Fruit fly (Drosophila melanogaster) whole organism, prepupa: Measurements from ENCODE around the gene ZnT35C.
A peak's percentile ranks its signal among the peaks of the same experiment; 100 is the strongest.

Source experiments
- CG10631 ChIP-seq: fragments of 200-800 bp; sonication (Bioruptor generic); optimal IDR thresholded peaks from 2 replicates; lab custom pipeline; 2016; ENCODE audit warnings: missing biosample characterization, missing genetic modification characterization
- CG16779 ChIP-seq: fragments of 200-800 bp; sonication (Bioruptor generic); optimal IDR thresholded peaks from 3 replicates; lab custom pipeline; 2017; ENCODE audit warnings: missing biosample characterization, mild to moderate bottlenecking, missing genetic modification characterization
- CG34406 ChIP-seq: fragments of 200-800 bp; sonication (Bioruptor generic); optimal IDR thresholded peaks from 3 replicates; lab custom pipeline; 2016; ENCODE audit warnings: missing biosample characterization, missing genetic modification characterization
- CG4318 ChIP-seq: fragments of 200-800 bp; sonication (Bioruptor generic); optimal IDR thresholded peaks from 3 replicates; lab custom pipeline; 2017; ENCODE audit warnings: missing biosample characterization, mild to moderate bottlenecking, missing genetic modification characterization
- CG6792 ChIP-seq: fragments of 200-800 bp; sonication (Bioruptor generic); optimal IDR thresholded peaks from 3 replicates; lab custom pipeline; 2016; ENCODE audit warnings: missing biosample characterization, missing genetic modification characterization
- OdsH ChIP-seq: fragments of 200-800 bp; sonication (Bioruptor generic); optimal IDR thresholded peaks from 3 replicates; lab custom pipeline; 2016; ENCODE audit warnings: missing biosample characterization, missing genetic modification characterization
- achi ChIP-seq: fragments of 200-800 bp; sonication (Bioruptor generic); optimal IDR thresholded peaks from 3 replicates; lab custom pipeline; 2016; ENCODE audit warnings: missing biosample characterization, missing genetic modification characterization
- dac ChIP-seq: fragments of 200-800 bp; sonication (Bioruptor generic); optimal IDR thresholded peaks from 2 replicates; lab custom pipeline; 2017; ENCODE audit warnings: missing biosample characterization, mild to moderate bottlenecking, missing genetic modification characterization
- lz ChIP-seq: fragments of 200-800 bp; sonication (Bioruptor generic); optimal IDR thresholded peaks from 3 replicates; lab custom pipeline; 2016; ENCODE audit warnings: missing biosample characterization, missing genetic modification characterization
- svp ChIP-seq: fragments of 200-800 bp; sonication (Bioruptor generic); peaks from one replicate; lab custom pipeline; 2016; ENCODE audit warnings: missing biosample characterization, missing genetic modification characterization

DNA sequence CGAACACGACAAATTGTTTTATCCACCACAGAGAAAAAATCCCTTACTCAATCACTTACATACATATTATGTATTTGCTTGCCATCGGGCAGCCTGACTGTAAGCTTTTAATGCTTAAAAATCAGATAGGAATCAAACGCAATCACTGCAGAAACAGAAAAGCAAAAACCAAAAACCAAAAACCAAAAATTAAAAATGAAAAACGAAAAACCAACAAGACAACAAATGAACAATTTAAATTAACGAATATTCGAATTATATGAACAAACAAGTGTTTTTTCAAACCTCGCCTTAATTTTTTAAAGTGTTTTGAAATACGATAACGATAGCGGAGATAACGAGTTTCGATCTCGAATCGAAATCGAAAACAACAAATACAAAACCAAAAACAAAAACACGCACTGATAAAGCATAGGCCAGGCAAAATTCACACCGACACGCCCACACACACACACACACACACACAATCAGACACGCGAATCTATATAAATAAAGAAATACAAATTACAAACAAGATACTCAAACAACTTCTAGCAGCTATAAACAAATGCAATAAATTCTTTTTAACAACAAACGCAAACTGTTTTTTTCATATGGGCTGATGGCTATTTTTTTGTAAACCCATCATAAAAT is 6.8 kb upstream of the ZnT35C start:
- TF ChIP-seq achi (peak; percentile 32), OdsH (GFP tag; lab: Kevin White, UChicago) (no peak), CG34406 (peak; percentile 48), CG4318 (GFP tag; lab: Kevin White, UChicago) (no peak), lz (GFP tag; lab: Kevin White, UChicago) (no peak), CG10631 (GFP tag; lab: Kevin White, UChicago) (peak; percentile 20), CG16779 (tag; lab: Kevin White, UChicago) (no peak), CG6792 (GFP tag; lab: Kevin White, UChicago) (peak; percentile 39), svp (GFP tag; lab: Kevin White, UChicago) (peak; percentile 89), dac (GFP tag; lab: Kevin White, UChicago) (no peak)
